Fruit fly (Drosophila melanogaster): Measurements from ENCODE around the gene Gmppb.

The Gmppb gene

DNA sequence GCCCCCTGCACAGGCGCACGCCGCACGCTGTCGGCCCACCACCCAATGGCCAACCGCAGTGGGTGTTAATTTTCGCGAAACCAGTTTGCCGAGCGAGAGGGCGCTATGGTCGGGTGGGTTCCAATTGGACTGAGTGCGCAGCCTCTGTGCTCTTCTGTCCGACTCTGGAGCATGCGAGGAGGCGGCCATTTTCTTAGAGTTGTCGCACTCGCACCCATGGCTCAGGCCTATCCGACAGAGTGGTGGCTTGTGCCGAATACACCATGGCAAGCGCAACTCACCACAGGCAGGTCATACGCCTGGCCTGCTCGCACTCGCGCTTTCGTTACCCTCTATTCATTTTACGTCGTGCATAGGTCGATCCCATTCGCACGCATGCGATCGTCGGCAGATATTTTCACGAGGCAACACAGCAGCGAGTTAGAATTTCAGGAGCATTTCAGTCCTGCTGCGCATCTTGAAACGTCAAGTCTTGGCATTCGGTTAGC lies 41.2 kb downstream of the Gmppb start, which contains the start of gene opa:
opa (plus strand) TSS at position 441 of the 488 bp plus-strand sequence.
- TF ChIP-seq CG8119 (GFP tag; IDR thresholded peaks at IDR 0.05) (no peak), CG11294 (GFP tag; IDR thresholded peaks at IDR 0.05) (no peak), CG32006 (GFP tag; optimal IDR thresholded peaks at IDR 0.05) (no peak), ss (GFP tag; optimal IDR thresholded peaks at IDR 0.05) (peak in 1 of 2 experiments; percentile 17), svp (GFP tag) (peak; percentile 4), CG10669 (GFP tag; optimal IDR thresholded peaks at IDR 0.05) (no peak), Lpt (GFP tag; optimal IDR thresholded peaks at IDR 0.05) (no peak), salr (GFP tag; optimal IDR thresholded peaks at IDR 0.05) (no peak), fkh (GFP tag; optimal IDR thresholded peaks at IDR 0.05) (no peak), Hr39 (GFP tag; optimal IDR thresholded peaks at IDR 0.05) (no peak), pdm3 (GFP tag; optimal IDR thresholded peaks at IDR 0.05) (no peak), CG6163 (GFP tag; IDR thresholded peaks at IDR 0.05) (peak; percentile 35; the same call in 1 of the 3 replicates), CG6276 (GFP tag; optimal IDR thresholded peaks at IDR 0.05) (no peak), dac (GFP tag; optimal IDR thresholded peaks at IDR 0.05) (no peak), CG3919 (GFP tag; optimal IDR thresholded peaks at IDR 0.05) (no peak), vri (GFP tag; optimal IDR thresholded peaks at IDR 0.05) (no peak), CG11902 (GFP tag; optimal IDR thresholded peaks at IDR 0.05) (no peak), eg (GFP tag; IDR thresholded peaks at IDR 0.05) (0 out of 3 replicates have a peak, but pooled peaks have one; percentile 18), dsx (GFP tag; optimal IDR thresholded peaks at IDR 0.05; ENCODE audit: poor library complexity, severe bottlenecking) (no peak)

DNA sequence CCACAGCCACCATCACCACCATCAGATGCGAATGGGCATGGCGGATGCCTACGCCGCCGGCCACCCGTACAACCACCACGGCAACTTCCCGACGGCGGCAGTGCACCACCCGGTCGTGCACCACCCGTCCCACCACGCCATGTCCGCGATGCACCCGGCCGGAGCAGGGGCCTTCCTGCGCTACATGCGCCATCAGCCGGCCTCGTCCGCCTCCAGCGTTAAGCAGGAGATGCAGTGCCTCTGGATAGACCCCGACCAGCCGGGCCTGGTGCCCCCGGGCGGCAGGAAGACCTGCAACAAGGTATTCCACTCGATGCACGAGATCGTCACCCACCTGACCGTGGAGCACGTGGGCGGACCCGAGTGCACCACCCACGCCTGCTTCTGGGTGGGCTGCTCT lies 42.3 kb downstream of the Gmppb start:
- TF ChIP-seq CG15336 (GFP tag; IDR thresholded peaks at IDR 0.05) (no peak), spab (GFP tag; optimal IDR thresholded peaks at IDR 0.05) (no peak), Blimp-1 (GFP tag; optimal IDR thresholded peaks at IDR 0.05) (no peak), Met (GFP tag; optimal IDR thresholded peaks at IDR 0.05) (no peak), CG1621 (tag; optimal IDR thresholded peaks at IDR 0.05) (no peak), salr (GFP tag; optimal IDR thresholded peaks at IDR 0.05) (no peak), CG31627 (GFP tag; optimal IDR thresholded peaks at IDR 0.05) (no peak), fd59A (GFP tag; optimal IDR thresholded peaks at IDR 0.05) (no peak), topi (GFP tag; optimal IDR thresholded peaks at IDR 0.05) (no peak), Hr38 (GFP tag; optimal IDR thresholded peaks at IDR 0.05) (no peak), Eip93F (GFP tag; optimal IDR thresholded peaks at IDR 0.05) (no peak)

- TF ChIP-seq Sox15 (GFP tag; optimal IDR thresholded peaks at IDR 0.05) (no peak), CG10631 (GFP tag; optimal IDR thresholded peaks at IDR 0.05) (no peak), Eip78C (GFP tag) (no peak), CG6792 (GFP tag; optimal IDR thresholded peaks at IDR 0.05) (no peak), Met (GFP tag; optimal IDR thresholded peaks at IDR 0.05) (no peak)
These were observed 43.0 kb downstream of the Gmppb start for dm6 chr3R:4854216-4854615.

DNA sequence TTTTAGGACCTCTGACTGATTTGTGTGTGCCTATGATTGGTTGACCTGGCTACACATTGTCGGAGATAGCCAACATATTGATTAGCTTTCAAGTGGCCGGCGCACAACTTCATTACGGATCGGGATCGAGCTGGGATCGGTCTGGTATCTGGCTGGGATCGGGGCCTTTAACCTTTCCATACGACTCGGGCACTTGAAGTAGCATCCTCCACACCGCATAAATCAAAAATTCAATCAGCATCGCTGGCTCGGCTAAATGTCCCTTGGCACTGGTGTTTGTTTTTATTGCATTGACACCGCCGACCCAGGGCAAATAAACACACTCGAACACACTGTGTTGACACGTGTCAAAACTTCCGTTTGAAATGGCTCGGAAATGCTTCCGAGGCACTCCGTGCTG lies 44.5 kb downstream of the Gmppb start:
- TF ChIP-seq CG16779 (tag; optimal IDR thresholded peaks at IDR 0.05) (no peak), CG10631 (GFP tag; optimal IDR thresholded peaks at IDR 0.05) (no peak), salr (GFP tag; optimal IDR thresholded peaks at IDR 0.05) (no peak), Hr38 (GFP tag; optimal IDR thresholded peaks at IDR 0.05) (no peak), CG6808 (GFP tag; optimal IDR thresholded peaks at IDR 0.05) (no peak), CG8119 (GFP tag; IDR thresholded peaks at IDR 0.05) (no peak)

DNA sequence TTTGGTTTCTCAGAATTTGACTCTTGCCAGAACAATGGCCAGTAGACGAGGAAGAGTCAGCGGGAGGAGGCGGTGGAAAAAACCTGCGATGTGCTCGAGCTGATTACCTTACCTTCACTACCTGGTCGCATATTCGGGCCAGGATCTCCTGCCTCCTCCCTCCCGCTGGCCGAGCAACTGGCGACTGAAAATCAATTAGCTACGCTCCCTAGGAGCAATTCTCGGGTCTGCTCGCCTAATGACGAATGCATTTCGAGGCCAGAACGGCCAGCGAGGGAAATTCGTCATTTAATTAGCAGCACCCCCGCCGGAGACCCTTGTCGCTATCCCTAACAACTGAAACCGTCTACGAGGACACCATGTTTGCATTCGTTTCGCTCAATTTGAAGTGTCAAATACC lies 46.8 kb downstream of the Gmppb start:
- TF ChIP-seq dsx (GFP tag; optimal IDR thresholded peaks at IDR 0.05; ENCODE audit: poor library complexity, severe bottlenecking) = no peak
- TF ChIP-seq svp (GFP tag) = peak; percentile 31
